Worm (Caenorhabditis elegans): ENCODE measurements around the gene Y57G11B.5.

- TF ChIP-seq lin-32 (GFP tag; optimal IDR thresholded peaks at IDR 0.05) (no peak), elt-3 (tag; optimal IDR thresholded peaks at IDR 0.05) (no peak), lsy-2 (tag; optimal IDR thresholded peaks at IDR 0.05) (no peak)
Observed at ce11 chrIV:14586759-14587158, 12.1 kb downstream of the Y57G11B.5 start.

Measured in whole organism, mixed stage, embryonic.